Fruit fly (Drosophila melanogaster): ENCODE results near the gene Ccdc39.

Gene Ccdc39

DNA sequence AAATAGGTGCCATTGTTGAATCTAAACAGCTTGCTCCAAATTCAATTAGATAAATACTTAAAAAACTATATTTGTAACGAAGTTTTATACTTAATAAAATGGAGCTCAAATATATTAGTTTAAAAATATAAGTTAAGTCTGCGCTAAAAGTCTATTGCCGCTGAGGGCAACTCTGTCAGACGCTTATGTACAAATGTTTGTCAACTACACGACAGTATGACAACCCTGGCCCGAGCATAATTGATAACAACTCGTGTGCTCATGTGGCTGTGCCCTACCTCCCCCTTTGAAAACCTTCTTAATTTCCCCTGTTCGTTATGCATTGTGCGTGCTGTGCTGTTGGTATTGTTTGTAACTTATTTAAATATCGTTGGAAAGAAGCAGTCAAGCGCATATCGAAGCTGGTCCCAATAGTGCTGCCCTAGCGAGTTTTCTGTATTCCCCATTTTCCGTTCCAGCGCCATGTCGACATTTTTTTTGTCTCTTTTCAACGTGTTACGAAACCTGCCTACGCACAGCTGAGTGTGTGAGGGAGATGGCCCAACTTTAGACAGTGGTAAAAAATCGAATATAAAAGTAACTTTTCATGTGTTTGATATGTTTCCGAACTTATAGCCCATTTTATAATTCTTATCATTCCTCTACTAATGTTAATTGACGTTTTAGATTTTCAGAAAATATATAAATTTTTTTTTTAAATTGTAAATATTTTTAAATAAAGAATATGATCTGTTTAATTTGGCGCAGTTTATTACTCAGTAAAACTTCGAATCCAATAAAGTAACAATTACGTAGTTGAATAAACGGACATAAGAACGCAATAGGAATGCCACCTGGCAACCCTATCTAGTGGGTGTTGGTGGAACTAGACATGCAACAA, 20.5 kb upstream of the Ccdc39 start (continued):
- TF ChIP-seq zen2 (GFP tag; IDR thresholded peaks at IDR 0.05; ENCODE audit: partially characterized antibody) (no peak), CG18619 (GFP tag; optimal IDR thresholded peaks at IDR 0.05) (peak; percentile 38), bbx (GFP tag; IDR thresholded peaks at IDR 0.05; ENCODE audit: partially characterized antibody) (0 out of 2 replicates have a peak, but pooled peaks have one; percentile 33), tin (GFP tag; optimal IDR thresholded peaks at IDR 0.05) (no peak), tgo (GFP tag; IDR thresholded peaks at IDR 0.05) (peak; percentile 54; the same call in 2 of the 3 replicates), CG7271 (tag; optimal IDR thresholded peaks at IDR 0.05) (peak; percentile 4), B-H1 (GFP tag; IDR thresholded peaks at IDR 0.05) (peak; percentile 38; the same call in 2 of the 3 replicates), Dad (GFP tag; optimal IDR thresholded peaks at IDR 0.05) (no peak), sd (tag; optimal IDR thresholded peaks at IDR 0.05) (peak; percentile 2), usp (GFP tag; optimal IDR thresholded peaks at IDR 0.05) (no peak), pros (GFP tag; optimal IDR thresholded peaks at IDR 0.05) (peak; percentile 62), Hmr (GFP tag; optimal IDR thresholded peaks at IDR 0.05) (peak; percentile 64), CG12942 (GFP tag; optimal IDR thresholded peaks at IDR 0.05) (peak; percentile 26), CG2199 (GFP tag; IDR thresholded peaks at IDR 0.05) (peak; percentile 91), CG4424 (GFP tag; optimal IDR thresholded peaks at IDR 0.05) (peak; percentile 63), CG2678 (tag; optimal IDR thresholded peaks at IDR 0.05) (peak; percentile 83), sug (tag; optimal IDR thresholded peaks at IDR 0.05) (no peak), p53 (GFP tag; optimal IDR thresholded peaks at IDR 0.05) (no peak), CG13296 (GFP tag; optimal IDR thresholded peaks at IDR 0.05) (peak; percentile 63), CG17385 (GFP tag; optimal IDR thresholded peaks at IDR 0.05) (peak; percentile 66), CG8290 (GFP tag; optimal IDR thresholded peaks at IDR 0.05) (no peak), CG8290 (tag; optimal IDR thresholded peaks at IDR 0.05) (peak in 1 of 2 experiments; percentile 33), CG10543 (GFP tag; optimal IDR thresholded peaks at IDR 0.05) (peak; percentile 61), CrebB (tag; optimal IDR thresholded peaks at IDR 0.05) (no peak), mirr (GFP tag; optimal IDR thresholded peaks at IDR 0.05) (peak; percentile 33), CG11456 (GFP tag; IDR thresholded peaks at IDR 0.05) (no peak), az2 (GFP tag; optimal IDR thresholded peaks at IDR 0.05) (peak; percentile 37), CG2712 (tag; optimal IDR thresholded peaks at IDR 0.05) (peak; percentile 83), lmd (GFP tag; IDR thresholded peaks at IDR 0.05) (peak; percentile 75), CG13287 (GFP tag; IDR thresholded peaks at IDR 0.05; ENCODE audit: partially characterized antibody) (0 out of 2 replicates have a peak, but pooled peaks have one; percentile 9), sqz (GFP tag; optimal IDR thresholded peaks at IDR 0.05) (peak; percentile 79), NC2α (GFP tag; optimal IDR thresholded peaks at IDR 0.05) (no peak), tap (tag; optimal IDR thresholded peaks at IDR 0.05) (peak; percentile 62), CG2116 (GFP tag; optimal IDR thresholded peaks at IDR 0.05) (peak; percentile 36), Aef1 (GFP tag; IDR thresholded peaks at IDR 0.05) (peak; percentile 54), CG16863 (GFP tag; optimal IDR thresholded peaks at IDR 0.05) (no peak), stc (GFP tag; IDR thresholded peaks at IDR 0.05) (peak; percentile 61; the same call in 1 of the 2 replicates), hkb (optimal IDR thresholded peaks at IDR 0.05) (no peak), hkb (GFP tag; IDR thresholded peaks at IDR 0.05) (peak; percentile 65), lola (GFP tag; optimal IDR thresholded peaks at IDR 0.05) (peak in 2 of 3 experiments; percentile 45 to 68), CG34224 (GFP tag; IDR thresholded peaks at IDR 0.05; ENCODE audit: partially characterized antibody) (no peak), Six4 (GFP tag; optimal IDR thresholded peaks at IDR 0.05) (no peak), CG9215 (GFP tag; IDR thresholded peaks at IDR 0.05) (peak; percentile 46; the same call in 1 of the 2 replicates), ase (GFP tag; IDR thresholded peaks at IDR 0.05) (0 out of 3 replicates have a peak, but pooled peaks have one; percentile 32), caup (GFP tag; optimal IDR thresholded peaks at IDR 0.05; ENCODE audit: severe bottlenecking) (peak; percentile 45), bsh (GFP tag; optimal IDR thresholded peaks at IDR 0.05) (peak in 1 of 2 experiments; percentile 80), Jarid2 (GFP tag; optimal IDR thresholded peaks at IDR 0.05) (peak; percentile 39), CG11695 (GFP tag; IDR thresholded peaks at IDR 0.05) (peak; percentile 75), yki (optimal IDR thresholded peaks at IDR 0.05) (no peak)
